Worm (Caenorhabditis elegans) whole organism, late embryonic: ENCODE measurements around the gene dhs-5.

Source experiments
- ceh-48 ChIP-seq: sonication (generic microtip); optimal IDR thresholded peaks from 2 replicates; lab custom pipeline; 2016; ENCODE audit warnings: missing genetic modification characterization, inconsistent platforms, missing compliant biosample characterization
- ceh-6 ChIP-seq: fragments of 200-800 bp; sonication (Bioruptor generic); optimal IDR thresholded peaks from 2 replicates; lab custom pipeline; 2018; ENCODE audit warnings: mild to moderate bottlenecking, missing genetic modification characterization, missing compliant biosample characterization
- ceh-9 ChIP-seq: sonication (generic microtip); optimal IDR thresholded peaks from 2 replicates; lab custom pipeline; 2016; ENCODE audit warnings: mild to moderate bottlenecking, missing genetic modification characterization, inconsistent platforms, missing compliant biosample characterization
- che-1 ChIP-seq: sonication (generic microtip); optimal IDR thresholded peaks from 2 replicates; lab custom pipeline; 2016; ENCODE audit warnings: mild to moderate bottlenecking, missing genetic modification characterization, missing compliant biosample characterization
- madf-2 ChIP-seq: sonication (generic microtip); optimal IDR thresholded peaks from 2 replicates; lab custom pipeline; 2017; ENCODE audit warnings: missing genetic modification characterization, missing compliant biosample characterization
- nhr-11 ChIP-seq: fragments of 150-350 bp; optimal IDR thresholded peaks from 2 replicates; lab custom pipeline; 2014; ENCODE audit warnings: missing biosample characterization, missing genetic modification characterization
- pha-4 ChIP-seq: fragments of 150-350 bp; optimal IDR thresholded peaks from 2 replicates; lab custom pipeline; 2018; ENCODE audit warnings: missing biosample characterization, missing genetic modification reagents, missing genetic modification characterization
- pqm-1 ChIP-seq: sonication (generic microtip); optimal IDR thresholded peaks from 2 replicates; lab custom pipeline; 2016; ENCODE audit warnings: missing genetic modification characterization, missing compliant biosample characterization
- sox-4 ChIP-seq: sonication (generic microtip); optimal IDR thresholded peaks from 2 replicates; lab custom pipeline; 2017; ENCODE audit warnings: mild to moderate bottlenecking, missing genetic modification characterization, inconsistent platforms, missing compliant biosample characterization
- tbx-2 ChIP-seq: sonication (generic microtip); optimal IDR thresholded peaks from 2 replicates; lab custom pipeline; 2016; ENCODE audit warnings: missing genetic modification characterization, missing compliant biosample characterization

ce11 chrII:5459534-5459933 is 5.9 kb downstream of the dhs-5 start:
- TF ChIP-seq ceh-48 (no peak), madf-2 (tag; lab: Kevin White, UChicago) (no peak), pha-4 (no peak), nhr-11 (tag; lab: Kevin White, UChicago) (no peak), ceh-9 (tag; lab: Kevin White, UChicago) (no peak), ceh-6 (no peak), pqm-1 (tag; lab: Kevin White, UChicago) (no peak), sox-4 (tag; lab: Kevin White, UChicago) (no peak), che-1 (no peak), tbx-2 (tag; lab: Kevin White, UChicago) (no peak)
